Fruit fly (Drosophila melanogaster): ENCODE data around the gene Pex11c.
A peak's percentile ranks its signal among the peaks of the same experiment; 100 is the strongest.

The Pex11c gene

DNA sequence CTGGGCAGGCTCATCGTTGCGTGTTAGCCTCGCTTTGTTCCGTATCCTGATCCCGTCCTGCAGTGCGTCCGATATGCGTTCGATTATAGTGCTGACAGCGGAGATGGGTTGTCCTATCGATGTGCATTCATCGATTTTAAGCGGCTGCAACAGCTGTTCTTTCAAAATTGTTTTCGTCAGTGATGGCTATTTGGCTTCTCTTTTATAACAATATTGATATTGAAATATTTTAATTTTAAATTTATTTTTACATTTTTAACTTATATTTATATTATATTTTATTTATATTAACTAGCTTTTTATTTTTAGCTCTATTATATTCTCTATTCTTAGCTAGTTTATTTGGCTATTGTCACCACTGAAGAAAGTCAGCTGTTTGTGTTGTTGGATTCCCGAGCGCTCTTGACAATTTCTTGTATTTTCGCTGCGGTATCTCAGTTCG is at the start of gene Pex11c, which contains the start of gene wda:
Gene Pex11c (plus strand): TSS at position 380 of the 442 bp plus-strand sequence.
Gene wda (minus strand): TSS at position 102 of the 442 bp plus-strand sequence.
- TF ChIP-seq sv (GFP tag; optimal IDR thresholded peaks at IDR 0.05) (peak; percentile 66), OdsH (GFP tag; optimal IDR thresholded peaks at IDR 0.05) (peak; percentile 85), br (GFP tag; optimal IDR thresholded peaks at IDR 0.05) (peak; percentile 48), Myc (optimal IDR thresholded peaks at IDR 0.05) (peak; percentile 90), pan (optimal IDR thresholded peaks at IDR 0.05) (no peak), N (GFP tag; optimal IDR thresholded peaks at IDR 0.05) (no peak), dmrt93B (GFP tag; optimal IDR thresholded peaks at IDR 0.05) (peak; percentile 55), h (GFP tag; optimal IDR thresholded peaks at IDR 0.05) (peak; percentile 83), Abd-B (GFP tag; optimal IDR thresholded peaks at IDR 0.05) (no peak), brk (GFP tag; optimal IDR thresholded peaks at IDR 0.05) (peak; percentile 85), Rel (GFP tag; optimal IDR thresholded peaks at IDR 0.05) (peak; percentile 52), Rel (tag; optimal IDR thresholded peaks at IDR 0.05) (peak; percentile 88), lola (GFP tag; optimal IDR thresholded peaks at IDR 0.05) (no peak), usp (GFP tag; optimal IDR thresholded peaks at IDR 0.05) (no peak), rgr (GFP tag; optimal IDR thresholded peaks at IDR 0.05) (peak; percentile 86), GATAd (GFP tag; optimal IDR thresholded peaks at IDR 0.05) (peak; percentile 70), CG32264 (GFP tag; optimal IDR thresholded peaks at IDR 0.05) (no peak), jim (GFP tag; optimal IDR thresholded peaks at IDR 0.05) (no peak), Hr83 (GFP tag; optimal IDR thresholded peaks at IDR 0.05; ENCODE audit: poor library complexity, severe bottlenecking) (peak; percentile 47), HLH106 (tag; optimal IDR thresholded peaks at IDR 0.05) (peak; percentile 91), psq (GFP tag; optimal IDR thresholded peaks at IDR 0.05) (peak; percentile 86), dl (GFP tag; optimal IDR thresholded peaks at IDR 0.05; ENCODE audit: insufficient read depth in 1 of 2, partially characterized antibody in 2 of 2) (no peak), woc (GFP tag; optimal IDR thresholded peaks at IDR 0.05) (peak; percentile 54), ey (GFP tag; optimal IDR thresholded peaks at IDR 0.05) (peak; percentile 58), Dif (GFP tag; optimal IDR thresholded peaks at IDR 0.05; ENCODE audit: partially characterized antibody) (no peak), fru (GFP tag; optimal IDR thresholded peaks at IDR 0.05) (peak; percentile 60), CrebA (GFP tag; optimal IDR thresholded peaks at IDR 0.05; ENCODE audit: borderline replicate concordance) (no peak), sage (GFP tag; optimal IDR thresholded peaks at IDR 0.05) (peak; percentile 27), Hnf4 (GFP tag; optimal IDR thresholded peaks at IDR 0.05) (peak; percentile 72), Hr78 (GFP tag; optimal IDR thresholded peaks at IDR 0.05) (no peak), tai (GFP tag; optimal IDR thresholded peaks at IDR 0.05) (no peak), foxo (GFP tag; optimal IDR thresholded peaks at IDR 0.05) (peak in 1 of 2 experiments; percentile 81), Jra (GFP tag; optimal IDR thresholded peaks at IDR 0.05) (no peak), CG9705 (GFP tag; optimal IDR thresholded peaks at IDR 0.05) (no peak), Dfd (GFP tag; optimal IDR thresholded peaks at IDR 0.05) (no peak), Sp1 (GFP tag; optimal IDR thresholded peaks at IDR 0.05) (peak; percentile 81), dsf (GFP tag; optimal IDR thresholded peaks at IDR 0.05; ENCODE audit: borderline replicate concordance) (peak; percentile 19), Vsx2 (GFP tag; optimal IDR thresholded peaks at IDR 0.05; ENCODE audit: partially characterized antibody) (no peak), Mio (GFP tag; optimal IDR thresholded peaks at IDR 0.05) (no peak)

DNA sequence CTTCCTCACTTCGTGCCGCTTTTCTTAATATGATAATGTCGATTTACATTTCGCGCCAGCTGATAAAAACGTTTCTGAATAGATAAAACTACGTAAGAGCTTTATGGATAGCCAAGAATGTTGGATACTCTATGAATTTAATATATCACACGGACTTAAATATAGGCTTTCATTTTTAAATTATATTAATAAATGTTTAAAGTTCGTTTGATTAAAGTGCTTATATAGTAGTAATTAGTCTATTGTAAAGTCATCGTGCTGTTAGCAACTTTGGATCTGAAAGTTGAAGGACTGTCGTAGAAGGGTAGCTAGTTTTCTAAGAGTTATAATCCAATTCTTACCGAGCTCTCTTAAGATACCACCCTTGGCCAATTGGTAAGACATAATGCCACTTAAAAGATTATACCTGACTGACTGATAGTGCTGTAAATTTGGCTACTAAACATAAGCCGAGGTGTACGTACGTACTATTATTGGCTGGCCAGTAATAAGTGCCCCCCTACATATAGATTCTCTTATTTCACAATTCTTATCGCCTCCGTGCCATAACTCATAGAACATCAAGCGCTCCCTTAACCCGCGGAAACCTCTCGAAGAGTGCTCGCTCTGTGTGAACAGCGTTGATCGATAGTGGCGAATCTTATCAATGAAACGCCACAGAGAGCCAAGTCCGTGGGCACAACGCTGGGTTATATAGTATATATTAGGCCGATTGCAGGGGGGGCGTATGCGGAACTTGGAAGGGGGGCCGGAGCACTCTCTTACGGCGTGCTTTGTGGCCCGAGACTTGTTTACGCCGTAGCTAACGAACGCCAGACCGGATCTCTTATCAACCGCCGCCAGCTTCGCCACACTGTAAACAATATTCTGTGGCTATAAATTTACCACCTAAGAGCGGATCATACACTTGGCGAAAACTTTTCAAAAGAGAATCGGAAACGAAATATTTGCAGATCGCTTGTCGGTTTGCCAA is 47.6 kb upstream of the Pex11c start:
- TF ChIP-seq rgr (GFP tag; optimal IDR thresholded peaks at IDR 0.05) (peak; percentile 1), Mio (GFP tag; optimal IDR thresholded peaks at IDR 0.05) (peak; percentile 32), Hr83 (GFP tag; optimal IDR thresholded peaks at IDR 0.05; ENCODE audit: poor library complexity, severe bottlenecking) (peak; percentile 23), CrebA (GFP tag; optimal IDR thresholded peaks at IDR 0.05; ENCODE audit: borderline replicate concordance) (no peak), foxo (GFP tag; optimal IDR thresholded peaks at IDR 0.05) (peak in 1 of 2 experiments; percentile 19), psq (GFP tag; optimal IDR thresholded peaks at IDR 0.05) (no peak), Dif (GFP tag; optimal IDR thresholded peaks at IDR 0.05; ENCODE audit: partially characterized antibody) (peak; percentile 31), HLH106 (tag; optimal IDR thresholded peaks at IDR 0.05) (no peak), brk (GFP tag; optimal IDR thresholded peaks at IDR 0.05) (no peak), Dfd (GFP tag; optimal IDR thresholded peaks at IDR 0.05) (no peak), h (GFP tag; optimal IDR thresholded peaks at IDR 0.05) (peak; percentile 61), Myc (optimal IDR thresholded peaks at IDR 0.05) (no peak), ey (GFP tag; optimal IDR thresholded peaks at IDR 0.05) (peak; percentile 0), Hnf4 (GFP tag; optimal IDR thresholded peaks at IDR 0.05) (peak; percentile 34), Rel (GFP tag; optimal IDR thresholded peaks at IDR 0.05) (peak; percentile 7), Rel (tag; optimal IDR thresholded peaks at IDR 0.05) (peak; percentile 61), br (GFP tag; optimal IDR thresholded peaks at IDR 0.05) (peak; percentile 43)

Data from whole organism, wandering third instar larva.